Worm (Caenorhabditis elegans) whole organism, mixed stage, embryonic: Measurements from ENCODE around the gene mrps-33.

Source experiments
- ces-1 ChIP-seq: fragments of 150-350 bp; optimal IDR thresholded peaks from 2 replicates; lab custom pipeline; 2014; ENCODE audit warnings: missing biosample characterization, missing genetic modification reagents, missing genetic modification characterization
- drap-1 ChIP-seq: fragments of 200-800 bp; sonication (Bioruptor generic); optimal IDR thresholded peaks from 3 replicates; lab custom pipeline; 2018; ENCODE audit warnings: mild to moderate bottlenecking, missing genetic modification characterization, missing compliant biosample characterization
- elt-1 ChIP-seq: sonication (generic microtip); optimal IDR thresholded peaks from 2 replicates; lab custom pipeline; 2017; ENCODE audit warnings: missing genetic modification characterization, mild to moderate bottlenecking, missing compliant biosample characterization, antibody characterized with exemption, moderate library complexity, borderline replicate concordance; ENCODE audit not compliant: insufficient read depth
- nhr-12 ChIP-seq: fragments of 150-350 bp; optimal IDR thresholded peaks from 2 replicates; lab custom pipeline; 2014; ENCODE audit warnings: missing biosample characterization, missing genetic modification characterization
- pha-4 ChIP-seq: fragments of 150-350 bp; optimal IDR thresholded peaks from 2 replicates; lab custom pipeline; 2018; ENCODE audit warnings: missing biosample characterization, missing genetic modification reagents, missing genetic modification characterization
- sptf-1 ChIP-seq: sonication (generic microtip); optimal IDR thresholded peaks from 2 replicates; lab custom pipeline; 2017; ENCODE audit warnings: mild to moderate bottlenecking, missing genetic modification characterization, moderate library complexity, missing compliant biosample characterization

DNA sequence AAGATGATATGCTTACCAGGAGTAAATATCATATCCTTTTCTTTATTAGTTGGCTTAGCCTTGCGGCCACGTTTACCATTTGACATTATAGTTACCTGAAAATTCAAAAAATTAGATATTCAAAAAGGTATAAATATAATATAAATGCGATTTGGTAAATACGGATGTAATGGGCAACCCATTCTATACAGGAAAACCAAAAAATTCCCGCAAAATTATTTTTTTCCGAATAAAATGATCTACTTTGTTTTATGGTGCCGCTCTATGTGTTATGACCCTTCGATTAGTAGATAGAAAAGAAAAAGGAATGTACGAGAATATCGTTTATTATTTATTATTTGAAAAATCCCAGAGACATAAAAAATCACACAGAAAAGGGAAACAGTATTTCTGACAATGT, 14.9 kb upstream of the mrps-33 start, which contains the start of gene elli-1:
- TF ChIP-seq sptf-1 (tag; lab: Kevin White, UChicago): no peak
- no peak for TF ChIP-seq elt-1 (tag; lab: Kevin White, UChicago)
- TF ChIP-seq drap-1: no peak
- TF ChIP-seq ces-1 (GFP tag; lab: Kevin White, UChicago): no peak
- no peak for TF ChIP-seq pha-4 (tag; lab: Kevin White, UChicago)
- no peak for TF ChIP-seq nhr-12
